Worm (Caenorhabditis elegans) whole organism, midembryonic: ENCODE measurements around the gene ufl-1.
A peak's percentile ranks its signal among the peaks of the same experiment; 100 is the strongest.

Experiments
- T22C8.4 ChIP-seq: fragments of 200-800 bp; sonication (Bioruptor generic); IDR thresholded peaks from 2 replicates; pipeline ENCODE4 v1.3.6; 2022; ENCODE audit warnings: missing genetic modification characterization, missing compliant biosample characterization
- cog-1 ChIP-seq: sonication (generic microtip); optimal IDR thresholded peaks from 2 replicates; lab custom pipeline; 2016; ENCODE audit warnings: missing genetic modification characterization, missing compliant biosample characterization
- flt-1 ChIP-seq: fragments of 200-800 bp; sonication (Bioruptor generic); IDR thresholded peaks from 2 replicates; pipeline ENCODE4 v1.3.6; 2022; ENCODE audit warnings: missing genetic modification characterization, missing compliant biosample characterization
- klf-2 ChIP-seq: fragments of 200-800 bp; sonication (Bioruptor generic); conservative IDR thresholded peaks from 2 replicates; pipeline ENCODE4 v1.3.6; 2022; ENCODE audit warnings: missing genetic modification reagents, missing genetic modification characterization, missing compliant biosample characterization
- med-1 ChIP-seq: sonication (generic microtip); optimal IDR thresholded peaks from 2 replicates; lab custom pipeline; 2017; ENCODE audit warnings: missing genetic modification characterization, mild to moderate bottlenecking, missing compliant biosample characterization, antibody characterized with exemption, missing genetic modification reagents; ENCODE audit not compliant: insufficient read depth
- ref-1 ChIP-seq: fragments of 200-800 bp; sonication (Bioruptor generic); conservative IDR thresholded peaks from 2 replicates; pipeline ENCODE4 v1.3.6; 2022; ENCODE audit warnings: missing genetic modification reagents, missing genetic modification characterization, missing compliant biosample characterization
- tab-1 ChIP-seq: fragments of 200-800 bp; sonication (Bioruptor generic); IDR thresholded peaks from 2 replicates; pipeline ENCODE4 v1.3.6; 2022; ENCODE audit warnings: missing genetic modification characterization, missing compliant biosample characterization
- ztf-23 ChIP-seq: fragments of 200-800 bp; sonication (Bioruptor generic); IDR thresholded peaks from 2 replicates; pipeline ENCODE4 v1.3.6; 2022; ENCODE audit warnings: missing genetic modification reagents, missing genetic modification characterization, missing compliant biosample characterization
- ztf-29 ChIP-seq: fragments of 200-800 bp; sonication (Bioruptor generic); IDR thresholded peaks from 2 replicates; pipeline ENCODE4 v1.3.6; 2022; ENCODE audit warnings: missing genetic modification reagents, missing genetic modification characterization, missing compliant biosample characterization

Gene ufl-1

DNA sequence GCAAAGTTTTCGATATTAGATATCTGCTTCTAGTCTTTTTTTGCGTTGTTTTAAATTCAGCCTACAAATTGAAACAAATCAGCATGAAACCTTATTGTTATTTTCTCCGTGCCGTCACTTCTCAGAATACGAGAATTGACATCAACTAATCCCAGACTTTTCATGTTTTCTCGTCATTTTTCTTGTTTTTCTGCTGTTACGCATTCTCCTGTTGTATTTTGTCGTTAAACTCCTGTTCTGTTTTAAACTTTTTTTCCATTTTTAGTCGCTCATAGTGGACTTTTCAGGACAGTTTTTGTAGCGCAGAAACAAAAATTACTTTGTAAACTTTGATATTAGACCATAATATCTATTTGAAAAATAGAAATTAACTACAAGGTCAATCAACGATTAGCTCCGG is 14.4 kb downstream of the ufl-1 start:
- TF ChIP-seq ztf-23 (GFP tag; lab: Robert Waterston, UW) (no peak), flt-1 (no peak), med-1 (GFP tag; lab: Kevin White, UChicago) (no peak), klf-2 (GFP tag; lab: Robert Waterston, UW) (no peak), ztf-29 (GFP tag; lab: Robert Waterston, UW) (no peak), ref-1 (GFP tag; lab: Robert Waterston, UW) (no peak), cog-1 (tag; lab: Kevin White, UChicago) (no peak), T22C8.4 (GFP tag; lab: Robert Waterston, UW) (no peak), tab-1 (GFP tag; lab: Robert Waterston, UW) (no peak)

DNA sequence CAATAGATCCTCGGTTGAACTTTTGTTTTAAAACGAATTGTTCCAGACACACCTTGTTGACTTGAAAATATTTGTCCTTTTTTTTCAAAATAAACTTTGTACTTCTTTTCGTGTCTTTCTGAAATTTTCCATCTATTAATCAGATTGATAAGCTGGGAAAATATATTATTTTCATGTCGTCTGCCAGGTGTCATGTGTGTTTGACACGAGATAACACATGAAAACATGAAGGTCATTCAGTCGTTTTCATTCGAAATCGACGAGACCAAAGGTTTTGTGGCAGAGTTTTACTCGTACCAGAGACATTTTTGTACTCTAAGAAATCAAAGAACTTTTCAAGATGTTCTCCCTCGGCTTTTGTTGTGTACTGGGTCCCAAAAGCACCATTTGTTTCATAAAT is 16.0 kb downstream of the ufl-1 start:
- TF ChIP-seq flt-1 = no peak
- no peak for TF ChIP-seq tab-1 (GFP tag; lab: Robert Waterston, UW)
- no peak for TF ChIP-seq T22C8.4 (GFP tag; lab: Robert Waterston, UW)

DNA sequence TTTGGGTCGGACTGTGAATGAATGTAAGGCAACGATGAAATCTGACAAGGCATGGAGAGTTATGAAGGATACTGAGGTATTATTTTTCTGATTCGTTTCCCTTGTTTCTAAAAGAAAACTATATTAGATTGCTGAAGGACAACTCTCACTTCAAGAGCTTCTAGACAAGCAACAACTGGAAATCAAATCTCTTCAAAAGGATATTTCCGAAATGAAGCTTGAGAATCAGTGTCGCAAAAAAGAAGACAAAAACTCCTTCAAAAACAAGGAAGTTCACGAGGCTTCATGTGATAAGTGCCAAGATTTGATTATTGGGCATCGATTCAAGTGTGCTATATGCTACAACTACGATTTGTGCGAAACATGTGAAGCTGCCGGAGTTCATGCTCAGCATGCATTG is 18.0 kb downstream of the ufl-1 start:
- no peak for TF ChIP-seq klf-2 (GFP tag; lab: Robert Waterston, UW)
- no peak for TF ChIP-seq ztf-29 (GFP tag; lab: Robert Waterston, UW)
- no peak for TF ChIP-seq ref-1 (GFP tag; lab: Robert Waterston, UW)
- TF ChIP-seq T22C8.4 (GFP tag; lab: Robert Waterston, UW) = no peak
- TF ChIP-seq cog-1 (tag; lab: Kevin White, UChicago) = no peak
- no peak for TF ChIP-seq med-1 (GFP tag; lab: Kevin White, UChicago)
- no peak for TF ChIP-seq tab-1 (GFP tag; lab: Robert Waterston, UW)
- TF ChIP-seq ztf-23 (GFP tag; lab: Robert Waterston, UW) = no peak
- TF ChIP-seq flt-1 = no peak

ce11 chrIV:7017123-7017674 is 19.5 kb downstream of the ufl-1 start, which contains the start of gene gldi-4:
gldi-4 (plus strand) TSS chrIV:7017624.
- no peak for TF ChIP-seq cog-1 (tag; lab: Kevin White, UChicago)
- no peak for TF ChIP-seq T22C8.4 (GFP tag; lab: Robert Waterston, UW)
- TF ChIP-seq ztf-23 (GFP tag; lab: Robert Waterston, UW) = no peak
- TF ChIP-seq flt-1 = 0 out of 2 replicates have a peak, but pooled peaks have one; percentile 42
- TF ChIP-seq klf-2 (GFP tag; lab: Robert Waterston, UW) = no peak
- no peak for TF ChIP-seq ztf-29 (GFP tag; lab: Robert Waterston, UW)

DNA sequence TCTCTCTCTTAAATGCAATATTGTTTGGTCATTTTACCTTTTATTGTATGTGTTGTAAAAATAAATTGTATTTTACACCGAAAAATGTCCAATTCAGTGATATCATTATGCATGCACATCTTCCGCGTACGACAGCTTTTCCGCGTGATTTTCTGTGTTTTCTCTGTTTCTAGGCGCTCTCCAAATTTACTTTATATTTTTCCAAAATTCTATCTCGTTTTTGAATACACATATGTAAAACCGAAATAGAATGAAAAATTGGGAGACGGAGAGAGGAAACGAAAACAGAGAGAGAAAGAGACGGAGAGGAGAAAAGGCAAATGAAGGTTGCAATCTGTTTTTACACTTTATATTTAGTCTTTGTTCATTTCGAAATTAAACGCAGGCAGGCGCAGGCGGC is 20.2 kb downstream of the ufl-1 start:
- TF ChIP-seq ztf-23 (GFP tag; lab: Robert Waterston, UW) (no peak), med-1 (GFP tag; lab: Kevin White, UChicago) (no peak), ztf-29 (GFP tag; lab: Robert Waterston, UW) (no peak), cog-1 (tag; lab: Kevin White, UChicago) (no peak), ref-1 (GFP tag; lab: Robert Waterston, UW) (no peak), T22C8.4 (GFP tag; lab: Robert Waterston, UW) (no peak), tab-1 (GFP tag; lab: Robert Waterston, UW) (no peak), klf-2 (GFP tag; lab: Robert Waterston, UW) (no peak), flt-1 (no peak)

- no peak for TF ChIP-seq med-1 (GFP tag; lab: Kevin White, UChicago)
- no peak for TF ChIP-seq klf-2 (GFP tag; lab: Robert Waterston, UW)
- TF ChIP-seq ztf-23 (GFP tag; lab: Robert Waterston, UW) = no peak
- TF ChIP-seq ref-1 (GFP tag; lab: Robert Waterston, UW) = no peak
- no peak for TF ChIP-seq cog-1 (tag; lab: Kevin White, UChicago)
- TF ChIP-seq ztf-29 (GFP tag; lab: Robert Waterston, UW) = no peak
- no peak for TF ChIP-seq T22C8.4 (GFP tag; lab: Robert Waterston, UW)
- no peak for TF ChIP-seq tab-1 (GFP tag; lab: Robert Waterston, UW)
- no peak for TF ChIP-seq flt-1
These were observed 23.8 kb downstream of the ufl-1 start for ce11 chrIV:7012731-7013445.

- TF ChIP-seq tab-1 (GFP tag; lab: Robert Waterston, UW) (no peak), ref-1 (GFP tag; lab: Robert Waterston, UW) (no peak), T22C8.4 (GFP tag; lab: Robert Waterston, UW) (no peak), ztf-23 (GFP tag; lab: Robert Waterston, UW) (no peak), flt-1 (no peak), ztf-29 (GFP tag; lab: Robert Waterston, UW) (no peak), med-1 (GFP tag; lab: Kevin White, UChicago) (no peak), klf-2 (GFP tag; lab: Robert Waterston, UW) (no peak), cog-1 (tag; lab: Kevin White, UChicago) (no peak)
These were observed 24.4 kb downstream of the ufl-1 start for ce11 chrIV:7012214-7012613.

- TF ChIP-seq med-1 (GFP tag; lab: Kevin White, UChicago) (no peak), cog-1 (tag; lab: Kevin White, UChicago) (no peak), T22C8.4 (GFP tag; lab: Robert Waterston, UW) (no peak)
These were observed 24.9 kb downstream of the ufl-1 start, which contains the start of gene trxr-1 for ce11 chrIV:7011728-7012127. trxr-1 (plus strand) TSS chrIV:7011954.

DNA sequence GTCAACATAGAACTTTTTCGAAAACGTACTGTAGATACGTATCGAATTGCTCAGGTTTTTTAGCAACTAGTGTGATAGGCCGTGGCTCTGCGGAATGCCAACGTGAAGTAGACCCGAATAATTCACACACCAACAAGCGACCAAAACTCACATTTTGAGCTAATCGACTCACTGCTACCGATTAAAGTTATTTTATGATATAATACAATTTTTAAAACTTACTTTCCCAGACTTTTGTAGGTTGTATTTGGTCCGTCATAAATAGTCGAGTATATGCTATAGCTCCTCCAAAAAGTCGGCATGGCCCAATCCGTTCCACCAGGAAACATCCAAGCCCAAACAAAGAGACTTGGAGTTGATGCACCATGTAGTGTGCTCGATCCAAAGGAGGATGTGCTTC is 25.8 kb downstream of the ufl-1 start, which contains the start of gene C25A8.1:
Gene C25A8.1 (plus strand): TSS at position 301 of the 400 bp plus-strand sequence.
- TF ChIP-seq flt-1 = no peak
- TF ChIP-seq ztf-23 (GFP tag; lab: Robert Waterston, UW) = no peak
- TF ChIP-seq med-1 (GFP tag; lab: Kevin White, UChicago) = no peak
- TF ChIP-seq ztf-29 (GFP tag; lab: Robert Waterston, UW) = no peak
- TF ChIP-seq tab-1 (GFP tag; lab: Robert Waterston, UW) = no peak
- TF ChIP-seq klf-2 (GFP tag; lab: Robert Waterston, UW) = no peak
- TF ChIP-seq ref-1 (GFP tag; lab: Robert Waterston, UW) = no peak
- no peak for TF ChIP-seq cog-1 (tag; lab: Kevin White, UChicago)
- TF ChIP-seq T22C8.4 (GFP tag; lab: Robert Waterston, UW) = no peak
